Worm (Caenorhabditis elegans): ENCODE results near the gene F58A6.2.

Gene F58A6.2

DNA sequence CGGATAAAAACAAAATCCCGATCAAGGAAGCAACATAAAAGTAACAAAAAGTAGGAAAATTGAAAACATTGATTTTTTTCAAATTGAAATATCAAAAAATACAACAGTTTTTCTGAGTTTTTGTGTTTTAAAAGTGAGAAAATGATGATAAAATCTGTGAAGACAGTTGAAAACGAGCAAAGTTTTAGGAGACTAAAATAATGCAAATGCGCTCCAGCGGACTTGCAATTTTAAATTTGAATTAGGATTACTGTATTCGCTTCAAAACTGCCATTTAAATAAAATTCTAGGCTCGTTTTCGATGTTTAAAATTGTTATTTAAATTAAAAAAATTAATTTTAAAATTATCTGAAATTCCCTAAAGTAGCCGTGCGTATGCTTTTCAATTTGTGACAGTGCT lies 51.4 kb downstream of the F58A6.2 start:
- TF ChIP-seq unc-3 (GFP tag; conservative IDR thresholded peaks at IDR 0.05), result no peak
- no peak for TF ChIP-seq unc-3 (tag; optimal IDR thresholded peaks at IDR 0.05)
- no peak for TF ChIP-seq dmd-4 (tag; optimal IDR thresholded peaks at IDR 0.05; ENCODE audit: borderline replicate concordance)
- TF ChIP-seq ref-2 (tag; optimal IDR thresholded peaks at IDR 0.05), result no peak
- TF ChIP-seq hlh-15 (tag; optimal IDR thresholded peaks at IDR 0.05), result no peak
- TF ChIP-seq nhr-11 (tag; optimal IDR thresholded peaks at IDR 0.05), result no peak
- TF ChIP-seq rnt-1 (tag; optimal IDR thresholded peaks at IDR 0.05), result no peak
- no peak for TF ChIP-seq madf-2 (tag; optimal IDR thresholded peaks at IDR 0.05)
- TF ChIP-seq lin-11 (tag; optimal IDR thresholded peaks at IDR 0.05), result no peak
